Worm (Caenorhabditis elegans): ENCODE data around the gene nspc-15.

The nspc-15 gene

DNA sequence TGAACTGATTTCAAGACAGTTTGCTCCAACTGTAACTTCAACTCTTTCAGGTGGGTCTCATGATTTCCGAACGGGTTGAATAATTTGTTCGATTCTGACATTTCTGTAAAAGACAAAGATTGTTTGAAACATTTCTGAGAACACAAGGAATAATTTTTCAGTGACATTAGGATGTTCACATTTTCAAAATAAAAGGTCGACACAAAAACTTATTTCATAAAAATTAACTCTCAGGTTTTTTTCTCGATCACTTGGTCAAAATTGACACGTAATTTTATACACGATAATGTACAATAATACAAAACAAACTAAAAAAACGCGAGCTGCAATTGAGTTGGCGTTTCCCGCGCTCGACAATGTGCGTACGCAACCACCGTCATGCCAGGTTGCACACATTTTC, 10.8 kb downstream of the nspc-15 start, which contains the start of gene rif-1.2:
Gene rif-1.2, minus strand, starts transcription at position 101 of the 400 bp plus-strand sequence.
- TF ChIP-seq nhr-12 (tag; optimal IDR thresholded peaks at IDR 0.05) = no peak
- TF ChIP-seq lin-39 (tag; optimal IDR thresholded peaks at IDR 0.05) = no peak
- no peak for TF ChIP-seq ceh-82 (tag; optimal IDR thresholded peaks at IDR 0.05)
- no peak for TF ChIP-seq lin-13 (GFP tag; optimal IDR thresholded peaks at IDR 0.05)
- no peak for TF ChIP-seq ztf-1 (GFP tag; conservative IDR thresholded peaks at IDR 0.05)
- no peak for TF ChIP-seq nhr-77 (tag; optimal IDR thresholded peaks at IDR 0.05)
- no peak for TF ChIP-seq zag-1 (tag; optimal IDR thresholded peaks at IDR 0.05)
- no peak for TF ChIP-seq C34F6.9 (tag; optimal IDR thresholded peaks at IDR 0.05)
- TF ChIP-seq lsy-2 (tag; optimal IDR thresholded peaks at IDR 0.05) = no peak
- TF ChIP-seq nhr-129 (tag; optimal IDR thresholded peaks at IDR 0.05) = no peak

DNA sequence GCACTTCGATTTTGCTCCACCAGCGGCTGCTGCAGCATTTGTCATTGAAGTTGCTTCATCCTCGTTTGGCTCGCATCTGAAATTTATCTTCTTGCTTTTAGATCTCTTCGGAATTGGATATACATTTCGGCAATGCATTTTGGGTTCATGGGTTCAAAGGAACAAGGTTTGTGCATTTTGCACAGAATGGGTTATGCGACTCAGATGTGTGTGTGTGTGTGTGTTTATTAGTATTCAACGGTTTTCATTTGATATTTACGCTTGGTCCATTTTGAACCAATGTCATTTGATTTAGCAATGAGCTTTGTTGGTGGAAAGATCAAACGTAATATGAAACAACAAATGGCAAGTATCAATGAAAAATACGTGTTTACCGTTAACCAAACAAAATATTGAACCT, 15.2 kb downstream of the nspc-15 start:
- TF ChIP-seq nhr-11 (tag; optimal IDR thresholded peaks at IDR 0.05) = no peak
- TF ChIP-seq crh-2 (tag; optimal IDR thresholded peaks at IDR 0.05) = no peak

DNA sequence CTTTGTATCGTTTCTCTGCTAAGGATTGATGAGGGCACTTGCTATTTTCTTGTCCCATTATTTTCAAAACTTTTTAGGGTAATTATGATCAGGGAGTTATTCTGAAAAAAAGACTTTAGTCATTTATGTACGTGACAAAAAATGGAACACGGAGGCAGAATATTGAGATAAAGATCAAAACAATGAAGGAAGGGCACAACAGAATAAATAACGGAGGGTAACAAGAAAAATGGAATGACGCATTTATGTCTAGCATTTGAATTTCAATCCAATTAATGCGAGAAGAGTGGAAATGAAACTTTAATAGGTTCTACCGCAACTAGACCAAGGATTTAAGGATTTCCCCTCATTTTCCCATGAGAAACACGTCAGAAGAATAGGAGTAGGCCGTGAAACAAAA, 17.7 kb downstream of the nspc-15 start, which contains the start of gene glb-13:
Gene glb-13, minus strand, starts transcription at position 101 of the 400 bp plus-strand sequence.
- TF ChIP-seq R02D3.7 (tag; optimal IDR thresholded peaks at IDR 0.05) (no peak), nhr-11 (tag; optimal IDR thresholded peaks at IDR 0.05) (no peak), sem-4 (tag; optimal IDR thresholded peaks at IDR 0.05) (no peak), lin-11 (tag; optimal IDR thresholded peaks at IDR 0.05) (no peak), ama-1 (optimal IDR thresholded peaks at IDR 0.05) (no peak), aly-2 (tag; optimal IDR thresholded peaks at IDR 0.05) (no peak), ztf-11 (tag; optimal IDR thresholded peaks at IDR 0.05) (no peak), nhr-77 (tag; optimal IDR thresholded peaks at IDR 0.05) (no peak), unc-55 (GFP tag; optimal IDR thresholded peaks at IDR 0.05) (no peak), F13H6.1 (tag; optimal IDR thresholded peaks at IDR 0.05) (no peak), nhr-129 (tag; optimal IDR thresholded peaks at IDR 0.05) (no peak), mab-5 (tag; optimal IDR thresholded peaks at IDR 0.05) (no peak)

DNA sequence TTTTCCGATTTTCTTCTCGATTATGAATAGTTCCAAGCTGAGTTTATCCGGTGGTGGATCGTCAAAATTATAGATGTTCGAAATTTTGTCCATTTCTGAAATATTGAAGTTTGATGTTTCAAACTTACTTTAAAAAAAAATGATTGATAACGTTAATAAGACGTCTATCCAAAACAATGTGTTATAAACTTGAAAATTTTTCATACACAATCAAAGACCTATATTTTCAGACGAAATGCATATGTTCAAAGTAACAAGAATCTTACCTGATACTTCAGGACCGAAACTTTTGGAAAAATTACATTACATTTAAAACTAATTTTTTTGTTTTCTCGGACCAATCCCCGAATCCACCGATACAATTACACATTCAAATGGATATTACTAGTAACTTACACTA, 30.8 kb downstream of the nspc-15 start, which contains the start of gene nekl-3:
Gene nekl-3, minus strand, starts transcription at position 101 of the 400 bp plus-strand sequence.
- TF ChIP-seq peb-1 (tag; optimal IDR thresholded peaks at IDR 0.05) = no peak
- no peak for TF ChIP-seq mbf-1 (tag; optimal IDR thresholded peaks at IDR 0.05)

DNA sequence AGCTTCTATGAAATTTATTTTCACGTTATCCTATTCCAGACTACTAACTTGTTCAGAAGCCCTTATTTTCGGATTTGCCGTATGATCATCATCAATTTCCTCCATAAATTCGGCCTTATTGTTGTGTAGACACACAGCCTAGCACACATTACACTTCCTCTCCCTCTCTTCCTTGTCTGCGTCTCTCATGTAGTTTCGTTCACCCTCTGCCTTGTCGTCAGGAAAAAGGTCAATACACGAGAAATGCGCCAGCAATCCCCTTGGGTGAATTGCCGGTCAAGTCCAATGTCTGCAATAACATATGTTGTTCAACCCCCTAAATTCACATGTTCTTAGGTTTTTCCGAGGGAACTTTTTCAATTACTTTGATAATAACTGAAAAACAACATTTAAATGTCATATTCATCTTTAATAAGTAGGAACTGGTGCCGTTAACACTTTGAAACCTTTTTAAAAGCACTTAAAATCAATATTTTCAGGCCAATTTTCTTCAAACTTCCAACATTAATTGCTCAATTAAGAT, 33.3 kb downstream of the nspc-15 start, which contains the start of gene F17E5.2:
Gene F17E5.2, plus strand, starts transcription at position 473 of the 523 bp plus-strand sequence.
- TF ChIP-seq fos-1 (tag; optimal IDR thresholded peaks at IDR 0.05) (peak; percentile 92), gmeb-1 (tag; optimal IDR thresholded peaks at IDR 0.05) (peak; percentile 86), R02D3.7 (tag; optimal IDR thresholded peaks at IDR 0.05) (no peak), nhr-6 (tag; optimal IDR thresholded peaks at IDR 0.05) (peak; percentile 95), nhr-77 (tag; optimal IDR thresholded peaks at IDR 0.05) (peak; percentile 53), dmd-4 (tag; optimal IDR thresholded peaks at IDR 0.05) (no peak), nhr-129 (tag; optimal IDR thresholded peaks at IDR 0.05) (peak; percentile 99), sma-3 (GFP tag; optimal IDR thresholded peaks at IDR 0.05) (peak; percentile 88), nhr-23 (tag; optimal IDR thresholded peaks at IDR 0.05) (no peak), unc-62 (GFP tag; optimal IDR thresholded peaks at IDR 0.05) (peak; percentile 40), zag-1 (tag; optimal IDR thresholded peaks at IDR 0.05) (peak; percentile 80), lin-13 (GFP tag; optimal IDR thresholded peaks at IDR 0.05) (peak; percentile 96), crh-2 (tag; optimal IDR thresholded peaks at IDR 0.05) (peak; percentile 96), nhr-237 (tag; optimal IDR thresholded peaks at IDR 0.05) (no peak), ceh-16 (tag; optimal IDR thresholded peaks at IDR 0.05) (peak; percentile 46), nhr-25 (tag; optimal IDR thresholded peaks at IDR 0.05) (peak; percentile 93), lsy-2 (tag; optimal IDR thresholded peaks at IDR 0.05) (peak; percentile 83 to 93), blmp-1 (tag; optimal IDR thresholded peaks at IDR 0.05; ENCODE audit: insufficient read depth) (peak; percentile 57), elt-3 (tag; optimal IDR thresholded peaks at IDR 0.05) (no peak), elt-1 (tag; optimal IDR thresholded peaks at IDR 0.05) (no peak), C34F6.9 (tag; optimal IDR thresholded peaks at IDR 0.05) (peak; percentile 98), skn-1 (tag; optimal IDR thresholded peaks at IDR 0.05) (peak; percentile 42), lin-39 (tag; optimal IDR thresholded peaks at IDR 0.05) (peak; percentile 37), lin-11 (tag; optimal IDR thresholded peaks at IDR 0.05) (peak; percentile 81), ceh-82 (tag; optimal IDR thresholded peaks at IDR 0.05) (peak; percentile 33), mdl-1 (tag; optimal IDR thresholded peaks at IDR 0.05) (peak; percentile 25 to 80), ztf-4 (tag; optimal IDR thresholded peaks at IDR 0.05) (peak; percentile 87), nhr-12 (tag; optimal IDR thresholded peaks at IDR 0.05) (no peak), ama-1 (optimal IDR thresholded peaks at IDR 0.05) (no peak), ztf-11 (tag; optimal IDR thresholded peaks at IDR 0.05) (no peak), snpc-4 (tag; optimal IDR thresholded peaks at IDR 0.05) (peak; percentile 83), nhr-11 (tag; optimal IDR thresholded peaks at IDR 0.05) (no peak), ZK546.5 (tag; optimal IDR thresholded peaks at IDR 0.05) (no peak), aly-2 (tag; optimal IDR thresholded peaks at IDR 0.05) (no peak), ztf-1 (GFP tag; conservative IDR thresholded peaks at IDR 0.05) (no peak), sem-4 (tag; optimal IDR thresholded peaks at IDR 0.05) (peak; percentile 94), unc-39 (tag; optimal IDR thresholded peaks at IDR 0.05) (no peak), nhr-21 (tag; optimal IDR thresholded peaks at IDR 0.05) (peak; percentile 93), mbf-1 (tag; optimal IDR thresholded peaks at IDR 0.05) (no peak), unc-55 (GFP tag; optimal IDR thresholded peaks at IDR 0.05) (peak; percentile 96)
